3 worm cellular contexts compared by ENCODE assay signal in the genomic region with DNA sequence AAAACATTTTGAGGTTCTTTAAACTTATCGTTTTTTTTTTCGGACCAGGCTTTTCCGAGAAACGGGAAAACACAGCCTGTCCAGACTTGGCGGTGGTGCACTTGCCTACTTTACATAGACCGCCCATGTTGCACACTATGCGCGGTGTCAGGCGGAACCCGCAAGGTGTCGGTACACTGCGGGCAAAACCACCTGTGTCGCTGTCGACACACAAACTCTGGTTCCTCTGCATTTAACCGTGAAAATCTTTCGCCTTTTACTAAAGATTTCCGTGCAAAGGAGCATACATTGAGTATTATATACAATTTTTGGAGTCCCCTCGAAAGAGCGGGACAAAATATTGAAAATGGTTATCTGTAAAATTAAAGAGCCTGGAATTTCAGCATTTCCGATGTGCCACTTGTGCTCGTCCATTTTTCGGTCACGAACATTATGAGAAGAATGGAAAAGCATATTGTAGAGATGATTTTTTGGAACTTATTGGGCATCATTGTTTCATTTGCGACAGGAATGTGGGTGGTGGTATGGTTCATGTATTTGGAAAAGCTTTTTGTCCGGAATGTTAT.
TF ChIP-seq lines count a peak whose summit lies in the region.

No protein-coding gene starts in this region.

TF ChIP-seq in whole organism, L1 larva, 84 proteins besides CTCF, POLR2A, EP300 and RAD21 (continued from another document):
- TF ChIP-seq aha-1 (tag; optimal IDR thresholded peaks at IDR 0.05; lab: Kevin White, UChicago) = no peak
- TF ChIP-seq pax-3 (tag; optimal IDR thresholded peaks at IDR 0.05; lab: Kevin White, UChicago) = no peak
- no peak for TF ChIP-seq dsc-1 (tag; optimal IDR thresholded peaks at IDR 0.05; lab: Kevin White, UChicago)
- TF ChIP-seq sup-37 (GFP tag; optimal IDR thresholded peaks at IDR 0.05; lab: Kevin White, UChicago) = no peak
- no peak for TF ChIP-seq fkh-10 (GFP tag; optimal IDR thresholded peaks at IDR 0.05; lab: Kevin White, UChicago)
- 0 out of 2 replicates have a peak, but pooled peaks have one; percentile 31 for TF ChIP-seq nhr-19 (GFP tag; conservative IDR thresholded peaks at IDR 0.05; lab: Robert Waterston, UW)
- no peak for TF ChIP-seq ceh-63 (GFP tag; optimal IDR thresholded peaks at IDR 0.05; lab: Kevin White, UChicago)
- TF ChIP-seq snpc-4 (tag; optimal IDR thresholded peaks at IDR 0.05; lab: Kevin White, UChicago) = peak; percentile 80
- no peak for TF ChIP-seq F16B12.6 (tag; optimal IDR thresholded peaks at IDR 0.05; lab: Kevin White, UChicago)
- TF ChIP-seq lin-14 (GFP tag; optimal IDR thresholded peaks at IDR 0.05; lab: Kevin White, UChicago) = no peak
- no peak for TF ChIP-seq alr-1 (tag; optimal IDR thresholded peaks at IDR 0.05; lab: Kevin White, UChicago; ENCODE audit: borderline replicate concordance)
- TF ChIP-seq ceh-8 (GFP tag; optimal IDR thresholded peaks at IDR 0.05; lab: Kevin White, UChicago) = no peak
- no peak for TF ChIP-seq nhr-12 (tag; optimal IDR thresholded peaks at IDR 0.05; lab: Kevin White, UChicago)
- TF ChIP-seq C04F5.9 (tag; optimal IDR thresholded peaks at IDR 0.05; lab: Kevin White, UChicago) = no peak
- no peak for TF ChIP-seq egl-13 (tag; optimal IDR thresholded peaks at IDR 0.05; lab: Kevin White, UChicago)
- no peak for TF ChIP-seq efl-3 (GFP tag; optimal IDR thresholded peaks at IDR 0.05; lab: Kevin White, UChicago)
- peak; percentile 8 for TF ChIP-seq nhr-90 (tag; optimal IDR thresholded peaks at IDR 0.05; lab: Kevin White, UChicago; ENCODE audit: poor library complexity)
- TF ChIP-seq nhr-85 (tag; lab: Kevin White, UChicago) = peak; percentile 53
- no peak for TF ChIP-seq zip-4 (GFP tag; optimal IDR thresholded peaks at IDR 0.05; lab: Kevin White, UChicago)

TF ChIP-seq in whole organism, L4 larva, 104 proteins besides CTCF, POLR2A, EP300 and RAD21 (continued from another document):
- TF ChIP-seq lin-1 (GFP tag; IDR thresholded peaks at IDR 0.05; lab: Robert Waterston, UW) (no peak), snpc-4 (tag; optimal IDR thresholded peaks at IDR 0.05; lab: Kevin White, UChicago) (peak; percentile 50), nhr-11 (tag; optimal IDR thresholded peaks at IDR 0.05; lab: Kevin White, UChicago) (no peak), snpc-1.2 (GFP tag; IDR thresholded peaks at IDR 0.05; lab: Robert Waterston, UW) (peak; percentile 91), dve-1 (tag; optimal IDR thresholded peaks at IDR 0.05; lab: Kevin White, UChicago; ENCODE audit: insufficient read depth) (peak; percentile 14), F49E8.2 (tag; optimal IDR thresholded peaks at IDR 0.05; lab: Kevin White, UChicago; ENCODE audit: borderline replicate concordance) (no peak)

TF ChIP-seq in whole organism, young adult, 124 proteins besides CTCF, POLR2A, EP300 and RAD21 (continued from another document):
- TF ChIP-seq aptf-3 (GFP tag; IDR thresholded peaks at IDR 0.05; lab: Robert Waterston, UW) (no peak), hsf-1 (GFP tag; IDR thresholded peaks at IDR 0.05; lab: Robert Waterston, UW) (peak; percentile 39; the same call in 1 of the 2 replicates), attf-6 (GFP tag; IDR thresholded peaks at IDR 0.05; lab: Robert Waterston, UW) (peak; percentile 92), nhr-80 (tag; optimal IDR thresholded peaks at IDR 0.05; lab: Kevin White, UChicago) (no peak), snpc-1.1 (tag; optimal IDR thresholded peaks at IDR 0.05; lab: Kevin White, UChicago; ENCODE audit: insufficient read depth) (peak; percentile 88), ztf-3 (GFP tag; optimal IDR thresholded peaks at IDR 0.05; lab: Kevin White, UChicago) (no peak), Y56A3A.18 (GFP tag; IDR thresholded peaks at IDR 0.05; lab: Robert Waterston, UW) (0 out of 2 replicates have a peak, but pooled peaks have one; percentile 46), ZK185.1 (tag; optimal IDR thresholded peaks at IDR 0.05; lab: Kevin White, UChicago; ENCODE audit: poor library complexity, severe bottlenecking) (no peak), nfyb-1 (GFP tag; IDR thresholded peaks at IDR 0.05; lab: Robert Waterston, UW) (peak; percentile 70), pha-4 (tag; optimal IDR thresholded peaks at IDR 0.05; lab: Kevin White, UChicago) (no peak), egl-18 (GFP tag; IDR thresholded peaks at IDR 0.05; lab: Robert Waterston, UW) (no peak), F10E7.11 (tag; optimal IDR thresholded peaks at IDR 0.05; lab: Kevin White, UChicago) (no peak), efl-1 (GFP tag; optimal IDR thresholded peaks at IDR 0.05; lab: Kevin White, UChicago) (no peak), tlf-1 (GFP tag; optimal IDR thresholded peaks at IDR 0.05; lab: Kevin White, UChicago) (no peak), Y95B8A.8 (GFP tag; IDR thresholded peaks at IDR 0.05; lab: Robert Waterston, UW) (no peak), bed-2 (GFP tag; IDR thresholded peaks at IDR 0.05; lab: Robert Waterston, UW) (no peak), Y53G8AR.9 (GFP tag; conservative IDR thresholded peaks at IDR 0.05; lab: Robert Waterston, UW) (no peak), sea-2 (GFP tag; IDR thresholded peaks at IDR 0.05; lab: Robert Waterston, UW) (no peak), unc-130 (GFP tag; optimal IDR thresholded peaks at IDR 0.05; lab: Kevin White, UChicago) (no peak), lsy-27 (tag; optimal IDR thresholded peaks at IDR 0.05; lab: Kevin White, UChicago; ENCODE audit: borderline replicate concordance, insufficient read depth) (no peak), ceh-27 (GFP tag; optimal IDR thresholded peaks at IDR 0.05; lab: Kevin White, UChicago) (no peak), pbrm-1 (GFP tag; IDR thresholded peaks at IDR 0.05; lab: Robert Waterston, UW) (peak; percentile 89), nfya-1 (tag; optimal IDR thresholded peaks at IDR 0.05; lab: Kevin White, UChicago; ENCODE audit: borderline replicate concordance, insufficient read depth) (no peak), dox-1 (GFP tag; IDR thresholded peaks at IDR 0.05; lab: Robert Waterston, UW) (0 out of 2 replicates have a peak, but pooled peaks have one; percentile 72), hmg-1.2 (GFP tag; IDR thresholded peaks at IDR 0.05; lab: Robert Waterston, UW) (peak; percentile 94), dpff-1 (tag; optimal IDR thresholded peaks at IDR 0.05; lab: Kevin White, UChicago) (no peak), egrh-3 (GFP tag; IDR thresholded peaks at IDR 0.05; lab: Robert Waterston, UW) (no peak), ccch-3 (GFP tag; optimal IDR thresholded peaks at IDR 0.05; lab: Kevin White, UChicago) (no peak), ceh-91 (GFP tag; IDR thresholded peaks at IDR 0.05; lab: Robert Waterston, UW) (0 out of 2 replicates have a peak, but pooled peaks have one; percentile 17), K11D2.4 (GFP tag; IDR thresholded peaks at IDR 0.05; lab: Robert Waterston, UW) (no peak), sptf-2 (GFP tag; optimal IDR thresholded peaks at IDR 0.05; lab: Kevin White, UChicago) (no peak)
